Worm (Caenorhabditis elegans) whole organism, L1 larva: ENCODE results near the gene srh-137.

Experiments
- C04F5.9 ChIP-seq: sonication (generic microtip); optimal IDR thresholded peaks from 2 replicates; lab custom pipeline; 2016; ENCODE audit warnings: missing genetic modification characterization, missing compliant biosample characterization
- C34B4.2 ChIP-seq: sonication (generic microtip); optimal IDR thresholded peaks from 2 replicates; lab custom pipeline; 2017; ENCODE audit warnings: mild to moderate bottlenecking, missing genetic modification characterization, missing compliant biosample characterization
- ama-1 ChIP-seq: fragments of 150-350 bp; optimal IDR thresholded peaks from 2 replicates; lab custom pipeline; 2014
- blmp-1 ChIP-seq: fragments of 150-350 bp; optimal IDR thresholded peaks from 2 replicates; lab custom pipeline; 2014; ENCODE audit warnings: missing biosample characterization, missing genetic modification characterization
- ceh-90 ChIP-seq: sonication (generic microtip); optimal IDR thresholded peaks from 2 replicates; lab custom pipeline; 2016; ENCODE audit warnings: missing genetic modification characterization, missing compliant biosample characterization
- ces-1 ChIP-seq: fragments of 150-350 bp; optimal IDR thresholded peaks from 2 replicates; lab custom pipeline; 2014; ENCODE audit warnings: missing biosample characterization, missing genetic modification reagents, missing genetic modification characterization
- dpl-1 ChIP-seq, 3 experiments: fragments of 150-350 bp in 2 of 3; sonication (generic microtip) in 1 of 3; optimal IDR thresholded peaks; 2 replicates each; lab custom pipeline; 2014 to 2017; ENCODE audit warnings: missing biosample characterization in 3 of 3, missing genetic modification characterization in 3 of 3, missing genetic modification reagents in 3 of 3
- efl-3 ChIP-seq: fragments of 200-800 bp; sonication (Bioruptor generic); optimal IDR thresholded peaks from 2 replicates; lab custom pipeline; 2018; ENCODE audit warnings: mild to moderate bottlenecking, missing genetic modification characterization, missing compliant biosample characterization
- egl-13 ChIP-seq: sonication (generic microtip); optimal IDR thresholded peaks from 2 replicates; lab custom pipeline; 2016; ENCODE audit warnings: missing genotype, missing genetic modification reagents, missing genetic modification characterization, missing compliant biosample characterization
- egl-27 ChIP-seq, 2 experiments: fragments of 150-350 bp in 1 of 2; sonication (generic microtip); optimal IDR thresholded peaks; 3 replicates each; lab custom pipeline; 2017 to 2018; ENCODE audit warnings: missing biosample characterization in 2 of 2, missing genetic modification characterization in 2 of 2, missing genetic modification reagents in 2 of 2
- elt-2 ChIP-seq: sonication (generic microtip); optimal IDR thresholded peaks from 2 replicates; lab custom pipeline; 2016; ENCODE audit warnings: missing genetic modification characterization, mild to moderate bottlenecking, inconsistent platforms, missing compliant biosample characterization, missing genetic modification reagents
- fkh-10 ChIP-seq: sonication (generic microtip); optimal IDR thresholded peaks from 2 replicates; lab custom pipeline; 2017; ENCODE audit warnings: missing biosample characterization, missing genetic modification reagents, missing genetic modification characterization
- fkh-4 ChIP-seq: sonication (generic microtip); optimal IDR thresholded peaks from 2 replicates; lab custom pipeline; 2016; ENCODE audit warnings: missing compliant biosample characterization, missing genetic modification characterization, borderline replicate concordance
- grh-1 ChIP-seq: fragments of 200-800 bp; sonication (Bioruptor generic); IDR thresholded peaks from 2 replicates; pipeline ENCODE4 v1.3.6; 2022; ENCODE audit warnings: missing genetic modification reagents, missing genetic modification characterization, missing compliant biosample characterization
- irx-1 ChIP-seq: sonication (generic microtip); optimal IDR thresholded peaks from 2 replicates; lab custom pipeline; 2016; ENCODE audit warnings: missing genetic modification characterization, missing compliant biosample characterization
- isw-1 ChIP-seq: fragments of 200-800 bp; sonication (Bioruptor generic); IDR thresholded peaks from 2 replicates; pipeline ENCODE4 v1.3.6; 2022; ENCODE audit warnings: missing genetic modification characterization, missing compliant biosample characterization
- lin-35 ChIP-seq, 2 experiments: fragments of 150-350 bp; optimal IDR thresholded peaks; 2 replicates each; lab custom pipeline; 2014; ENCODE audit warnings: missing biosample characterization in 2 of 2, missing genetic modification characterization in 2 of 2, missing genetic modification reagents in 2 of 2
- lir-3 ChIP-seq: sonication (generic microtip); optimal IDR thresholded peaks from 2 replicates; lab custom pipeline; 2016; ENCODE audit warnings: mild to moderate bottlenecking, missing genetic modification characterization, moderate library complexity, missing compliant biosample characterization; ENCODE audit not compliant: poor library complexity
- lsy-2 ChIP-seq, 2 experiments: fragments of 150-350 bp; optimal IDR thresholded peaks; 2 replicates each; lab custom pipeline; 2014; ENCODE audit warnings: missing biosample characterization in 2 of 2, missing genetic modification characterization in 2 of 2
- mef-2 ChIP-seq: fragments of 150-350 bp; optimal IDR thresholded peaks from 2 replicates; lab custom pipeline; 2014; ENCODE audit warnings: missing biosample characterization, missing genetic modification characterization
- nhr-11 ChIP-seq: fragments of 150-350 bp; optimal IDR thresholded peaks from 2 replicates; lab custom pipeline; 2014; ENCODE audit warnings: missing biosample characterization, missing genetic modification characterization
- nhr-19 ChIP-seq: fragments of 200-800 bp; sonication (Bioruptor generic); conservative IDR thresholded peaks from 2 replicates; pipeline ENCODE4 v1.3.6; 2022; ENCODE audit warnings: missing genetic modification characterization, missing compliant biosample characterization
- nhr-20 ChIP-seq: sonication (generic microtip); optimal IDR thresholded peaks from 2 replicates; lab custom pipeline; 2016; ENCODE audit warnings: mild to moderate bottlenecking, missing genetic modification characterization, missing compliant biosample characterization
- nhr-47 ChIP-seq: sonication (generic microtip); optimal IDR thresholded peaks from 2 replicates; lab custom pipeline; 2016; ENCODE audit warnings: mild to moderate bottlenecking, missing genetic modification characterization, moderate library complexity, missing compliant biosample characterization
- nhr-76 ChIP-seq: sonication (generic microtip); optimal IDR thresholded peaks from 2 replicates; lab custom pipeline; 2017; ENCODE audit warnings: missing biosample characterization, missing genetic modification characterization
- nhr-85 ChIP-seq: sonication (generic microtip); peaks from one replicate; lab custom pipeline; 2016; ENCODE audit warnings: missing genetic modification characterization, inconsistent platforms, missing compliant biosample characterization
- nhr-90 ChIP-seq: sonication (generic microtip); optimal IDR thresholded peaks from 2 replicates; lab custom pipeline; 2016; ENCODE audit warnings: mild to moderate bottlenecking, missing genetic modification characterization, missing compliant biosample characterization; ENCODE audit not compliant: poor library complexity
- pqm-1 ChIP-seq: sonication (generic microtip); optimal IDR thresholded peaks from 3 replicates; lab custom pipeline; 2017; ENCODE audit warnings: missing biosample characterization, missing genetic modification characterization
- rnt-1 ChIP-seq: sonication (generic microtip); optimal IDR thresholded peaks from 2 replicates; lab custom pipeline; 2016; ENCODE audit warnings: mild to moderate bottlenecking, missing genetic modification characterization, moderate library complexity, missing compliant biosample characterization
- skn-1 ChIP-seq: fragments of 150-350 bp; optimal IDR thresholded peaks from 2 replicates; lab custom pipeline; 2014; ENCODE audit warnings: missing biosample characterization, missing genetic modification characterization
- snpc-4 ChIP-seq: fragments of 150-350 bp; optimal IDR thresholded peaks from 2 replicates; lab custom pipeline; 2014; ENCODE audit warnings: missing biosample characterization, missing genetic modification characterization
- sptf-1 ChIP-seq: fragments of 150-350 bp; optimal IDR thresholded peaks from 2 replicates; lab custom pipeline; 2014; ENCODE audit warnings: missing biosample characterization, missing genetic modification characterization
- sup-37 ChIP-seq: fragments of 200-800 bp; sonication (Bioruptor generic); optimal IDR thresholded peaks from 2 replicates; lab custom pipeline; 2018; ENCODE audit warnings: mild to moderate bottlenecking, missing genetic modification characterization, missing compliant biosample characterization
- swsn-7 ChIP-seq: sonication (generic microtip); optimal IDR thresholded peaks from 2 replicates; lab custom pipeline; 2016; ENCODE audit warnings: missing genetic modification characterization, missing compliant biosample characterization
- tbx-2 ChIP-seq: sonication (generic microtip); optimal IDR thresholded peaks from 2 replicates; lab custom pipeline; 2016; ENCODE audit warnings: missing genetic modification characterization, missing compliant biosample characterization
- unc-130 ChIP-seq: fragments of 150-350 bp; optimal IDR thresholded peaks from 2 replicates; lab custom pipeline; 2017; ENCODE audit warnings: missing biosample characterization, missing genetic modification characterization, inconsistent platforms
- vab-15 ChIP-seq: sonication (generic microtip); optimal IDR thresholded peaks from 2 replicates; lab custom pipeline; 2017; ENCODE audit warnings: missing genotype, mild to moderate bottlenecking, missing genetic modification characterization, missing compliant biosample characterization
- zag-1 ChIP-seq: fragments of 150-350 bp; optimal IDR thresholded peaks from 2 replicates; lab custom pipeline; 2014; ENCODE audit warnings: missing biosample characterization, missing genetic modification characterization
- ztf-4 ChIP-seq: fragments of 150-350 bp; optimal IDR thresholded peaks from 2 replicates; lab custom pipeline; 2014; ENCODE audit warnings: missing biosample characterization, missing genetic modification characterization

srh-137 gene

ce11 chrV:16744783-16745182, 28.3 kb upstream of the srh-137 start:
- TF ChIP-seq C34B4.2 (tag; lab: Kevin White, UChicago) (no peak), swsn-7 (tag; lab: Kevin White, UChicago) (no peak), snpc-4 (tag; lab: Kevin White, UChicago) (no peak), nhr-47 (tag; lab: Kevin White, UChicago) (no peak), ama-1 (lab: Kevin White, UChicago) (no peak), nhr-85 (tag; lab: Kevin White, UChicago) (no peak), egl-27 (tag; optimal IDR thresholded peaks at IDR 0.05; lab: Kevin White, UChicago) (no peak), unc-130 (tag; lab: Kevin White, UChicago) (no peak), skn-1 (tag; lab: Kevin White, UChicago) (no peak), C04F5.9 (tag; lab: Kevin White, UChicago) (no peak), rnt-1 (tag; lab: Kevin White, UChicago) (no peak), fkh-4 (tag; lab: Kevin White, UChicago) (no peak), dpl-1 (GFP tag; optimal IDR thresholded peaks at IDR 0.05; lab: Kevin White, UChicago) (no peak)

- TF ChIP-seq vab-15 (no peak), ces-1 (GFP tag; lab: Kevin White, UChicago) (no peak), C04F5.9 (tag; lab: Kevin White, UChicago) (no peak), isw-1 (GFP tag; lab: Robert Waterston, UW) (no peak), grh-1 (GFP tag; lab: Robert Waterston, UW) (no peak), nhr-85 (tag; lab: Kevin White, UChicago) (no peak), irx-1 (tag; lab: Kevin White, UChicago) (no peak), nhr-19 (GFP tag; lab: Robert Waterston, UW) (no peak), rnt-1 (tag; lab: Kevin White, UChicago) (no peak), snpc-4 (tag; lab: Kevin White, UChicago) (no peak), nhr-20 (tag; lab: Kevin White, UChicago) (no peak)
Observed at ce11 chrV:16742123-16742522, 25.6 kb upstream of the srh-137 start, which contains the start of gene T25E12.6. Gene T25E12.6, plus strand, starts transcription at chrV:16742423.

ce11 chrV:16739100-16739499, 22.6 kb upstream of the srh-137 start, which contains the start of the genes clec-29 and clec-39:
Gene clec-29, minus strand, starts transcription at chrV:16739200.
Gene clec-39, plus strand, starts transcription at chrV:16739268.
- no peak for TF ChIP-seq tbx-2 (tag; lab: Kevin White, UChicago)
- TF ChIP-seq nhr-11 (tag; lab: Kevin White, UChicago): no peak
- TF ChIP-seq egl-13 (tag; lab: Kevin White, UChicago): no peak
- TF ChIP-seq lir-3: no peak
- no peak for TF ChIP-seq mef-2 (tag; lab: Kevin White, UChicago)
- TF ChIP-seq ama-1 (lab: Kevin White, UChicago): no peak
- TF ChIP-seq C34B4.2 (tag; lab: Kevin White, UChicago): no peak
- no peak for TF ChIP-seq lsy-2 (tag; optimal IDR thresholded peaks at IDR 0.05; lab: Kevin White, UChicago)
- no peak for TF ChIP-seq grh-1 (GFP tag; lab: Robert Waterston, UW)
- TF ChIP-seq lin-35 (GFP tag; optimal IDR thresholded peaks at IDR 0.05; lab: Kevin White, UChicago): no peak
- no peak for TF ChIP-seq skn-1 (tag; lab: Kevin White, UChicago)
- TF ChIP-seq fkh-10 (GFP tag; lab: Kevin White, UChicago): no peak
- TF ChIP-seq nhr-85 (tag; lab: Kevin White, UChicago): no peak
- TF ChIP-seq zag-1 (tag; lab: Kevin White, UChicago): no peak
- no peak for TF ChIP-seq elt-2
- TF ChIP-seq ceh-90 (tag; lab: Kevin White, UChicago): no peak
- no peak for TF ChIP-seq snpc-4 (tag; lab: Kevin White, UChicago)
- TF ChIP-seq egl-27 (tag; optimal IDR thresholded peaks at IDR 0.05; lab: Kevin White, UChicago): no peak
- TF ChIP-seq blmp-1 (tag; lab: Kevin White, UChicago): no peak
- TF ChIP-seq sptf-1 (tag; lab: Kevin White, UChicago): no peak

- TF ChIP-seq nhr-90 (tag; lab: Kevin White, UChicago) (no peak), sup-37 (GFP tag; lab: Kevin White, UChicago) (no peak), pqm-1 (tag; lab: Kevin White, UChicago) (no peak), nhr-19 (GFP tag; lab: Robert Waterston, UW) (no peak), sptf-1 (tag; lab: Kevin White, UChicago) (no peak), lir-3 (no peak), ceh-90 (tag; lab: Kevin White, UChicago) (no peak), ztf-4 (tag; lab: Kevin White, UChicago) (no peak), egl-13 (tag; lab: Kevin White, UChicago) (no peak), grh-1 (GFP tag; lab: Robert Waterston, UW) (no peak), efl-3 (no peak), nhr-76 (no peak)
Observed at ce11 chrV:16735518-16735917, 19.0 kb upstream of the srh-137 start, which contains the start of the genes clec-38 and clec-34. Gene clec-38, minus strand, starts transcription at chrV:16735618. Gene clec-34, plus strand, starts transcription at chrV:16735765.
